Worm (Caenorhabditis elegans) whole organism, young adult: ENCODE measurements around the gene nhr-286.

ENCODE experiments used
- B0261.1 ChIP-seq: sonication (generic microtip); optimal IDR thresholded peaks from 2 replicates; lab custom pipeline; 2016; ENCODE audit warnings: mild to moderate bottlenecking, missing genetic modification characterization, moderate library complexity, missing compliant biosample characterization
- B0336.3 ChIP-seq: fragments of 200-800 bp; sonication (Bioruptor generic); IDR thresholded peaks from 2 replicates; pipeline ENCODE4 v1.3.6; 2022; ENCODE audit warnings: missing genetic modification characterization, missing compliant biosample characterization
- F23B12.7 ChIP-seq: sonication (generic microtip); optimal IDR thresholded peaks from 2 replicates; lab custom pipeline; 2017; ENCODE audit warnings: missing genetic modification characterization, mild to moderate bottlenecking, missing compliant biosample characterization, antibody characterized with exemption, moderate library complexity; ENCODE audit not compliant: insufficient read depth
- F33H1.4 ChIP-seq: fragments of 200-800 bp; sonication (Bioruptor generic); IDR thresholded peaks from 2 replicates; pipeline ENCODE4 v1.3.6; 2022; ENCODE audit warnings: missing genetic modification reagents, missing genetic modification characterization, missing compliant biosample characterization
- F39B2.1 ChIP-seq: fragments of 200-800 bp; sonication (Bioruptor generic); IDR thresholded peaks from 2 replicates; pipeline ENCODE4 v1.3.6; 2022; ENCODE audit warnings: missing genetic modification reagents, missing genetic modification characterization, missing compliant biosample characterization
- F55B11.4 ChIP-seq: sonication (generic microtip); optimal IDR thresholded peaks from 2 replicates; lab custom pipeline; 2016; ENCODE audit warnings: missing compliant biosample characterization, missing genetic modification characterization, borderline replicate concordance; ENCODE audit not compliant: insufficient read depth
- K11D2.4 ChIP-seq: fragments of 200-800 bp; sonication (Bioruptor generic); IDR thresholded peaks from 2 replicates; pipeline ENCODE4 v1.3.6; 2022; ENCODE audit warnings: missing genetic modification reagents, missing genetic modification characterization, missing compliant biosample characterization
- Y67H2A.10 ChIP-seq: fragments of 200-800 bp; sonication (Bioruptor generic); conservative IDR thresholded peaks from 2 replicates; pipeline ENCODE4 v1.3.6; 2022; ENCODE audit warnings: missing genetic modification reagents, missing genetic modification characterization, missing compliant biosample characterization
- akir-1 ChIP-seq: fragments of 200-800 bp; sonication (Bioruptor generic); optimal IDR thresholded peaks from 2 replicates; lab custom pipeline; 2018; ENCODE audit warnings: mild to moderate bottlenecking, missing genetic modification characterization, moderate library complexity, missing compliant biosample characterization
- ccch-3 ChIP-seq: fragments of 200-800 bp; sonication (Bioruptor generic); optimal IDR thresholded peaks from 2 replicates; lab custom pipeline; 2018; ENCODE audit warnings: mild to moderate bottlenecking, missing genetic modification characterization, missing compliant biosample characterization
- cebp-2 ChIP-seq: fragments of 200-800 bp; sonication (Bioruptor generic); IDR thresholded peaks from 2 replicates; pipeline ENCODE4 v1.3.6; 2022; ENCODE audit warnings: missing genetic modification characterization, missing compliant biosample characterization
- ceh-91 ChIP-seq: fragments of 200-800 bp; sonication (Bioruptor generic); IDR thresholded peaks from 2 replicates; pipeline ENCODE4 v1.3.6; 2022; ENCODE audit warnings: missing genetic modification reagents, missing genetic modification characterization, missing compliant biosample characterization
- dpff-1 ChIP-seq: sonication (generic microtip); optimal IDR thresholded peaks from 2 replicates; lab custom pipeline; 2017; ENCODE audit warnings: mild to moderate bottlenecking, missing genetic modification characterization, missing compliant biosample characterization
- egl-44 ChIP-seq: fragments of 200-800 bp; sonication (Bioruptor generic); IDR thresholded peaks from 2 replicates; pipeline ENCODE4 v1.3.6; 2022; ENCODE audit warnings: missing genetic modification reagents, missing genetic modification characterization, missing compliant biosample characterization
- ekl-4 ChIP-seq: fragments of 200-800 bp; sonication (Bioruptor generic); IDR thresholded peaks from 2 replicates; pipeline ENCODE4 v1.3.6; 2022; ENCODE audit warnings: missing genetic modification reagents, missing genetic modification characterization, missing compliant biosample characterization
- gei-17 ChIP-seq: fragments of 200-800 bp; sonication (Bioruptor generic); optimal IDR thresholded peaks from 2 replicates; lab custom pipeline; 2018; ENCODE audit warnings: mild to moderate bottlenecking, missing genetic modification characterization, missing compliant biosample characterization
- hlh-12 ChIP-seq: sonication (generic microtip); optimal IDR thresholded peaks from 2 replicates; lab custom pipeline; 2016; ENCODE audit warnings: missing genetic modification characterization, missing compliant biosample characterization
- hmg-1.2 ChIP-seq: fragments of 200-800 bp; sonication (Bioruptor generic); IDR thresholded peaks from 2 replicates; pipeline ENCODE4 v1.3.6; 2022; ENCODE audit warnings: missing genetic modification reagents, missing genetic modification characterization, missing compliant biosample characterization
- hrde-1 ChIP-seq: sonication (generic microtip); optimal IDR thresholded peaks from 2 replicates; lab custom pipeline; 2016; ENCODE audit warnings: missing genetic modification characterization, mild to moderate bottlenecking, missing compliant biosample characterization, moderate library complexity, missing genotype, missing genetic modification reagents, borderline replicate concordance
- lag-1 ChIP-seq: fragments of 200-800 bp; sonication (Bioruptor generic); IDR thresholded peaks from 2 replicates; pipeline ENCODE4 v1.3.6; 2022; ENCODE audit warnings: missing genetic modification reagents, missing genetic modification characterization, missing compliant biosample characterization
- let-607 ChIP-seq, 2 experiments: fragments of 200-800 bp in 1 of 2; sonication (Bioruptor generic) in 1 of 2; sonication (generic microtip) in 1 of 2; optimal IDR thresholded peaks; 2 replicates each; lab custom pipeline; 2016 to 2018; ENCODE audit warnings: mild to moderate bottlenecking in 2 of 2, missing compliant biosample characterization in 2 of 2, missing genetic modification characterization in 2 of 2, moderate library complexity in 2 of 2, missing genotype in 1 of 2
- lin-26 ChIP-seq: fragments of 200-800 bp; sonication (Bioruptor generic); IDR thresholded peaks from 2 replicates; pipeline ENCODE4 v1.3.6; 2022; ENCODE audit warnings: missing genetic modification reagents, missing genetic modification characterization, missing compliant biosample characterization
- lin-35 ChIP-seq, 3 experiments: fragments of 150-350 bp in 2 of 3; sonication (generic microtip) in 1 of 3; optimal IDR thresholded peaks; 2 replicates each; lab custom pipeline; 2014 to 2018; ENCODE audit warnings: missing biosample characterization in 3 of 3, missing genetic modification characterization in 3 of 3, missing genetic modification reagents in 3 of 3
- lsl-1 ChIP-seq: fragments of 200-800 bp; sonication (Bioruptor generic); optimal IDR thresholded peaks from 2 replicates; lab custom pipeline; 2018; ENCODE audit warnings: mild to moderate bottlenecking, missing genetic modification characterization, moderate library complexity, missing compliant biosample characterization
- madf-6 ChIP-seq: fragments of 200-800 bp; sonication (Bioruptor generic); IDR thresholded peaks from 2 replicates; pipeline ENCODE4 v1.3.6; 2022; ENCODE audit warnings: missing genetic modification reagents, missing genetic modification characterization, missing compliant biosample characterization
- mes-4 ChIP-seq: sonication (generic microtip); optimal IDR thresholded peaks from 2 replicates; lab custom pipeline; 2016; ENCODE audit warnings: missing genotype, missing genetic modification characterization, missing compliant biosample characterization
- mxl-1 ChIP-seq: sonication (generic microtip); optimal IDR thresholded peaks from 2 replicates; lab custom pipeline; 2016; ENCODE audit warnings: missing genetic modification characterization, missing compliant biosample characterization
- nfya-1 ChIP-seq: sonication (generic microtip); optimal IDR thresholded peaks from 2 replicates; lab custom pipeline; 2017; ENCODE audit warnings: antibody characterized with exemption, missing compliant biosample characterization, missing genetic modification characterization, borderline replicate concordance; ENCODE audit not compliant: insufficient read depth
- nfya-2 ChIP-seq: fragments of 200-800 bp; sonication (Bioruptor generic); IDR thresholded peaks from 2 replicates; pipeline ENCODE4 v1.3.6; 2022; ENCODE audit warnings: missing genetic modification reagents, missing genetic modification characterization, missing compliant biosample characterization
- nfyb-1 ChIP-seq: fragments of 200-800 bp; sonication (Bioruptor generic); IDR thresholded peaks from 2 replicates; pipeline ENCODE4 v1.3.6; 2022; ENCODE audit warnings: missing genetic modification reagents, missing genetic modification characterization, missing compliant biosample characterization
- nhr-80 ChIP-seq: sonication (generic microtip); optimal IDR thresholded peaks from 2 replicates; lab custom pipeline; 2016; ENCODE audit warnings: missing genetic modification characterization, missing compliant biosample characterization
- nhr-90 ChIP-seq: sonication (generic microtip); optimal IDR thresholded peaks from 2 replicates; lab custom pipeline; 2016; ENCODE audit warnings: missing genotype, mild to moderate bottlenecking, missing genetic modification characterization, missing compliant biosample characterization
- pha-4 ChIP-seq: fragments of 150-350 bp; sonication (generic microtip); optimal IDR thresholded peaks from 2 replicates; lab custom pipeline; 2014; ENCODE audit warnings: missing biosample characterization, missing genetic modification reagents, missing genetic modification characterization
- rpc-1 ChIP-seq, 2 experiments: fragments of 150-350 bp in 1 of 2; sonication (generic microtip) in 1 of 2; optimal IDR thresholded peaks; 2 replicates each; lab custom pipeline; 2014 to 2018; ENCODE audit warnings: missing biosample characterization in 1 of 2, missing genetic modification characterization in 1 of 2, missing genetic modification reagents in 1 of 2, missing genotype in 1 of 2
- snpc-4 ChIP-seq, 5 experiments: fragments of 150-350 bp in 1 of 5; sonication (generic microtip) in 4 of 5; optimal IDR thresholded peaks; 2 replicates each; lab custom pipeline; 2014 to 2018; ENCODE audit warnings: missing genetic modification characterization in 5 of 5, missing biosample characterization in 3 of 5, antibody characterized with exemption in 2 of 5, mild to moderate bottlenecking in 2 of 5, missing compliant biosample characterization in 2 of 5, missing genotype in 2 of 5, moderate library complexity in 2 of 5, missing genetic modification reagents in 1 of 5
- somi-1 ChIP-seq: fragments of 200-800 bp; sonication (Bioruptor generic); optimal IDR thresholded peaks from 2 replicates; lab custom pipeline; 2018; ENCODE audit warnings: mild to moderate bottlenecking, missing genetic modification characterization, missing compliant biosample characterization
- tbp1 ChIP-seq: fragments of 200-800 bp; sonication (Bioruptor generic); optimal IDR thresholded peaks from 2 replicates; lab custom pipeline; 2018; ENCODE audit warnings: mild to moderate bottlenecking, missing genetic modification characterization, missing compliant biosample characterization
- tbx-9 ChIP-seq: sonication (generic microtip); optimal IDR thresholded peaks from 2 replicates; lab custom pipeline; 2016; ENCODE audit warnings: borderline replicate concordance, missing genetic modification characterization, inconsistent platforms, missing compliant biosample characterization
- unc-62 ChIP-seq: fragments of 150-350 bp; optimal IDR thresholded peaks from 2 replicates; lab custom pipeline; 2014; ENCODE audit warnings: missing biosample characterization, missing genetic modification reagents, missing genetic modification characterization
- ztf-18 ChIP-seq: sonication (generic microtip); optimal IDR thresholded peaks from 2 replicates; lab custom pipeline; 2016; ENCODE audit warnings: missing genotype, mild to moderate bottlenecking, missing genetic modification characterization, missing compliant biosample characterization
- ztf-22 ChIP-seq: fragments of 200-800 bp; sonication (Bioruptor generic); optimal IDR thresholded peaks from 2 replicates; lab custom pipeline; 2018; ENCODE audit warnings: mild to moderate bottlenecking, missing genetic modification characterization, moderate library complexity, missing compliant biosample characterization
- ztf-25 ChIP-seq: fragments of 200-800 bp; sonication (Bioruptor generic); IDR thresholded peaks from 2 replicates; pipeline ENCODE4 v1.3.6; 2022; ENCODE audit warnings: missing genetic modification reagents, missing genetic modification characterization, missing compliant biosample characterization
- ztf-26 ChIP-seq: sonication (generic microtip); optimal IDR thresholded peaks from 2 replicates; lab custom pipeline; 2017; ENCODE audit warnings: missing genetic modification characterization, missing compliant biosample characterization
- ztf-3 ChIP-seq: fragments of 200-800 bp; sonication (Bioruptor generic); optimal IDR thresholded peaks from 2 replicates; lab custom pipeline; 2018; ENCODE audit warnings: mild to moderate bottlenecking, missing genetic modification characterization, missing compliant biosample characterization

Gene nhr-286

ce11 chrV:7075646-7076045 is 15.8 kb downstream of the nhr-286 start, which contains the start of gene npa-1:
npa-1 (plus strand) TSS chrV:7075787.
- TF ChIP-seq dpff-1 (tag; lab: Kevin White, UChicago), result no peak
- no peak for TF ChIP-seq ztf-3 (GFP tag; lab: Kevin White, UChicago)
- peak; percentile 80 for TF ChIP-seq nhr-80

- TF ChIP-seq ztf-26 (tag; lab: Kevin White, UChicago) (no peak), Y67H2A.10 (GFP tag; lab: Robert Waterston, UW) (no peak), ceh-91 (GFP tag; lab: Robert Waterston, UW) (no peak), mes-4 (no peak), cebp-2 (GFP tag; lab: Robert Waterston, UW) (no peak), unc-62 (GFP tag; lab: Kevin White, UChicago) (no peak), tbx-9 (tag; lab: Kevin White, UChicago) (no peak), pha-4 (no peak), ccch-3 (GFP tag; lab: Kevin White, UChicago) (no peak), gei-17 (no peak), F39B2.1 (GFP tag; lab: Robert Waterston, UW) (no peak), F23B12.7 (tag; lab: Kevin White, UChicago) (no peak), mxl-1 (tag; lab: Kevin White, UChicago) (no peak), dpff-1 (tag; lab: Kevin White, UChicago) (no peak), nhr-90 (tag; lab: Kevin White, UChicago) (no peak), ztf-18 (no peak), nhr-80 (no peak), hlh-12 (tag; lab: Kevin White, UChicago) (no peak), nfya-2 (no peak)
These were observed 19.1 kb downstream of the nhr-286 start, which contains the start of gene F27B10.1 for ce11 chrV:7072309-7072708. F27B10.1 (plus strand) TSS chrV:7072609.

- no peak for TF ChIP-seq lsl-1 (GFP tag; lab: Kevin White, UChicago)
- no peak for TF ChIP-seq snpc-4 (GFP tag; optimal IDR thresholded peaks at IDR 0.05; lab: Kevin White, UChicago)
- peak in 1 of 4 experiments; percentile 8 for TF ChIP-seq snpc-4 (tag; optimal IDR thresholded peaks at IDR 0.05; lab: Kevin White, UChicago)
- no peak for TF ChIP-seq F33H1.4 (GFP tag; lab: Robert Waterston, UW)
- peak; percentile 53 for TF ChIP-seq rpc-1 (optimal IDR thresholded peaks at IDR 0.05; lab: Kevin White, UChicago)
- TF ChIP-seq rpc-1 (tag; optimal IDR thresholded peaks at IDR 0.05; lab: Kevin White, UChicago), result peak; percentile 68
- TF ChIP-seq tbp1 (GFP tag; lab: Kevin White, UChicago), result peak; percentile 85
- TF ChIP-seq somi-1 (GFP tag; lab: Kevin White, UChicago), result no peak
- no peak for TF ChIP-seq ztf-22 (GFP tag; lab: Kevin White, UChicago)
- no peak for TF ChIP-seq nfyb-1 (GFP tag; lab: Robert Waterston, UW)
- no peak for TF ChIP-seq B0336.3 (GFP tag; lab: Robert Waterston, UW)
- TF ChIP-seq hrde-1 (tag; lab: Kevin White, UChicago), result no peak
- no peak for TF ChIP-seq gei-17
- no peak for TF ChIP-seq nfya-1
- TF ChIP-seq let-607 (tag; optimal IDR thresholded peaks at IDR 0.05; lab: Kevin White, UChicago), result no peak
- TF ChIP-seq B0261.1 (tag; lab: Kevin White, UChicago), result peak; percentile 64
- no peak for TF ChIP-seq ekl-4 (GFP tag; lab: Robert Waterston, UW)
- no peak for TF ChIP-seq akir-1 (GFP tag; lab: Kevin White, UChicago)
- no peak for TF ChIP-seq lag-1 (GFP tag; lab: Robert Waterston, UW)
- TF ChIP-seq egl-44 (GFP tag; lab: Robert Waterston, UW), result no peak
- TF ChIP-seq lin-26 (GFP tag; lab: Robert Waterston, UW), result peak; percentile 55; the same call in 1 of the 2 replicates
- no peak for TF ChIP-seq lin-35 (GFP tag; optimal IDR thresholded peaks at IDR 0.05; lab: Kevin White, UChicago)
- 0 out of 2 replicates have a peak, but pooled peaks have one; percentile 40 for TF ChIP-seq ztf-25 (GFP tag; lab: Robert Waterston, UW)
- no peak for TF ChIP-seq F55B11.4 (tag; lab: Kevin White, UChicago)
- TF ChIP-seq K11D2.4, result no peak
- 0 out of 2 replicates have a peak, but pooled peaks have one; percentile 10 for TF ChIP-seq hmg-1.2 (GFP tag; lab: Robert Waterston, UW)
- 0 out of 2 replicates have a peak, but pooled peaks have one; percentile 11 for TF ChIP-seq madf-6 (GFP tag; lab: Robert Waterston, UW)
These were observed 21.8 kb downstream of the nhr-286 start for ce11 chrV:7069605-7070004.
